Fruit fly (Drosophila melanogaster): ENCODE results near the gene CG7054.

dm6 chr3R:22515384-22515783 is 50.6 kb downstream of the CG7054 start:
- TF ChIP-seq psq (optimal IDR thresholded peaks at IDR 0.05) (no peak), ttk (optimal IDR thresholded peaks at IDR 0.05) (no peak), Sin3A (optimal IDR thresholded peaks at IDR 0.05) (no peak), Myc (optimal IDR thresholded peaks at IDR 0.05) (no peak), h (optimal IDR thresholded peaks at IDR 0.05) (no peak)

Measured in Kc167 (cell line).